Fruit fly (Drosophila melanogaster) ovary, adult (tissue): ENCODE data around the gene CG31875.
A peak's percentile ranks its signal among the peaks of the same experiment; 100 is the strongest.

Experiments
- CG17801 ChIP-seq: fragments of 200-800 bp; optimal IDR thresholded peaks from 2 replicates; lab custom pipeline; 2019; ENCODE audit warnings: missing biosample characterization, mild to moderate bottlenecking, missing genetic modification characterization, moderate library complexity; ENCODE audit not compliant: partially characterized antibody

The CG31875 gene

DNA sequence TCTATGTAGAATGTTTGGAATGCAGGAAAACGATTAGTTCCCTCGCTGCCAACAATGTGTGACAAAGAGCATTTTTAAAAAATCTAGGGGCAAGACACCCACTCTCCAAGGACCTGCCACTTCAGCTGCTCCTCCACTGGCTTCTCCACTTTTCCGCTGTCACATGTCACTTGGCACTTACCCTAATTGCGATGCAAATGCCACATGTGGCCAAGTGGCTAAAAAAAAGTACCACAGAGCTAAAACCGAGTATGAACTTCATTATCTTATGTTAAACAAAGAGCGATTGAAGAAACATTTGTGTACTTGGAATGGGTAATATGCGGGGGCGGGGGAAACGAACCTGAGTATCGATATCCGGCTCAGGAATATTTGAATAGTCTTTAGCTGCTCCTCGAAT is 13.3 kb downstream of the CG31875 start:
- TF ChIP-seq CG17801 = no peak

DNA sequence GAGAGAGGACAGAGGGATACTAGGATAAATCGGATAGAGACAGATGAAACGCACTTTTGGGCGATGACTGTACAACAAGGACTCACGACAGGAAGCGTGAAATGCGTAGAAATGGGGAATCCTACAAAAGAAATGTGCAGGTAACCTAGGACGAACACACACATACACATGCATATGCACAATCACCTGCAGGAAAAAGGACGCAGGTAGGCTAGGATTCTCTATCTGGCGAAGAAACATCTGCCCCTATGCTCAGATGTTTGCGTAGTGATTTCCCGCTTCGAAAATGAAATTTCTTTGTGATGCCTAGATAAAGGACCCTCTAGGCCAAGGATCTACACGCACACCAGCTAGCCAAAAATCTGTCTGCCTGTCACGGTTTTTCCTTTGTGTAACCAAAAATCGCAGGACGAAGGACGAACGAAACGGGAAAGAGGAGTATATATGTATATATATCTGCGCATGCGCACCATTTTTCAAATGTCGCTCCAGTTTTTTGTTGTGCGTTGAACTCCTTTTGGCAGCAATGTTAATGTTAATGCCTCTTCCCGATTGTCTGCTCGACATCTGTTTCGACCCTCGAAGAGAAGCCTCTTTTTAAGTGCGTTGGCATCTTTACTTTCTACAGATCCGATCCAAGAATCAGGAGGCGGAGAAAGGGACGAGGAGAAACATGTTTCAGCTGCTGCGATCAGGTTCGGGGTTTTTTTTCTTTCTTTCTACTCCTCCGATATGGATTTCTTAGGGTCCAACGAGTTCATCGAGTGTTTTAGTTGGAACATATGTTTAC is 14.1 kb downstream of the CG31875 start:
- TF ChIP-seq CG17801 = no peak

DNA sequence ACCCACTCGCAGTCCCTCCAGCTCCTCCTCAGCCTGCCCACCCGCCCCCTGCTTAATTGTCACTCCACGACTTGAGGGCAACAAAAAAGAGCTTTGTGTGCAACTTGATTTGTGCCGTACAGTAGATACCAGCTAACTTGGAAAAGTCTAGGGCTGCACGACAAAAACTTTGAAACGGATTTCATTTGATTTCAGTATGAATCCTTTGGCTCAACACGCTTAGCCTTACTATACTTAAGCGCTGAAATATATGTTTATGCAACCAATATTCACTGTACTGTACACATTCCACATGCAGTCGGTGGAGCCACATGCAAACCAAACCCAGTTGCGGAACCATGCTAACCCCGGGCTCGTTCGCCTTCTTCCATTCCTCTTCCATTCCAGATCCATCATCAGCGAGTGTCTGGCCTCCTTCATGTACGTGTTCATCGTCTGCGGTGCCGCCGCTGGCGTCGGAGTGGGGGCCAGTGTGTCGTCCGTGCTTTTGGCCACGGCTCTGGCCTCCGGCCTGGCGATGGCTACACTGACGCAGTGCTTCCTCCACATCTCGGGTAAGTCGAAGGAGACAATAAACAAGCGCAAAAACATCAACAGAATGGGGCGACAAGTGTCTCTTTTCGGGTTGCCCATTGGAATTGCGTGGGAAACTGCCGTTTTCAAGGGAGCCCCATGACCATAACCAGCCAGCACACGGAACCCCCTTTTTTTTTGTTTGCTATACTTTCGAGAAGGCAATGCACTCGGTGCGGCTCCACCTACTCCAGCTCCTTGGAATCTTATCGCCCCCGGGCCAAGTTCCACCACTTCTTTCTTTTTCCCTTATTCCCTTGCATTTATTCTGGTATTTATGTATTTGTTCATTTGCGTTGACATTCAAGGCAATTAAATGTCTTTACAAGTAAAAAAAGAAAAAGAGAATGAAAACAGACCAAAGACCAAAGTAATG is 15.9 kb downstream of the CG31875 start:
- TF ChIP-seq CG17801 = peak; percentile 80

DNA sequence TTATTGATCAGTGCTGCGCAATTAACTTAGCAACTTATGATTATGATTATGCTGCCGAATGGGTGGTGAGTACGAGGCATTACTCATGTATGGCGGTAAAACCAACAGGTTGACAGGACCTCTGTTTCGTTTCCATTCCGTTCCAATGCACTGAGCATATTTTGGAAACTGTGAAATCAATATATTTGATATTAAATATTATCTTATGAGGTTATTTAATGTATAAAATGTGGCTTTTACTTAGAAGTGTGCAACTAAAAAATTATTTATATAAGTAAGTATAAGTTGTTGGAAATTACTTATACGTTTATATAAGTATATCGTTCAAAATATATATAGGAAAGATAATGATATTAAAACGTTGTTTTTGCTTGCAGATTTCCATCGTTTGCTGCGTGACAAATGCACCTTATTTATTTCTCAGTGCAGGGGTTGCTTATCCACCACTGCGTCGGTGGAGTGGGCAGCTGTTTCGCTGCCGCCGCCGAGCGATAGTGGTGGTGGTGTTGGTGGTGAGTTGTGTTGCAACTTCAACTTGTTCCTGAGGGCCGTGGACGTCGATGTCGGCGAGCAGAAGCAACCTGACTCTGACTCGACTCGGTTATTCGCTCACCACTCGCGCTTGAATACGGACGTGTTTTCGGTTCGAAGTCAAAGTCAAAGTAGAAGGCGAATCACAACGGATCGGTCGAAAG is 18.3 kb downstream of the CG31875 start, which contains the start of gene bib:
Gene bib, plus strand, starts transcription at position 568 of the 695 bp plus-strand sequence.
- TF ChIP-seq CG17801 = no peak

DNA sequence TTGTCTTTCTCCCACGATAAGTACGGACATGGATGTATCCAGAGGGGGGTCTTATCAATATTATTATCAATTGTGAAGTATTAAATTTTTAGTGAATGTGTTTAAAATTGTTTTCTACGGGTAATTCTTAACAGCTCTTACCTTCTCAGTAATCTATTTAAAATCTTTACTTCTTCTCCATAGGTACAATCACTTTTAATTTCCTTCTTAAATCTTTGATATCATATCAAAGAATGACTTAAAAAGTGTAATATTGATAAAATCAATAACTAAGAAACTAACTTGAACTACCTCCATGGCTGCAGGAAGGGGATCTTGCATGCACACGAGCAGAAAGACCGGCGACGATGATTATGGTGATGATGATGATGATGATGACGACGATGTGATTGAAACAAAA is 20.0 kb downstream of the CG31875 start:
- TF ChIP-seq CG17801 = no peak

DNA sequence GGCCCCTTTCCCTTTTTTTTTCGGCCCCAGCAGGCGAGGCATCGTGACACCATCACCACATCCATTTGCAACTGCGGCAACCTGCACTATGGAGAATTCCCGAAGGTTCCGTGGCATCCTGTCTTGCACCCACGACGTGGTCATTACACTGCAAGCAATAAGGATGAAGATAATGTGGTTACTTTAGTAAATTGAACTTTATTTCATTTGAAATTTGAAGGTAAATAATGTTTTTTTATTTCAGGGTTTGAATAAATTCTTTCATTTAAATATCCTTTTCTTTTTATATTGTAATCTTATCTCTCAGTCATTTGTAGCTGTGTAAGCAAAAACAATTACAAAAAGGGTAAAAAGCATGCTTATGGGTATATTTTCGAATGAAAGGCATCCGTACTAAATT is 20.7 kb downstream of the CG31875 start:
- no peak for TF ChIP-seq CG17801

DNA sequence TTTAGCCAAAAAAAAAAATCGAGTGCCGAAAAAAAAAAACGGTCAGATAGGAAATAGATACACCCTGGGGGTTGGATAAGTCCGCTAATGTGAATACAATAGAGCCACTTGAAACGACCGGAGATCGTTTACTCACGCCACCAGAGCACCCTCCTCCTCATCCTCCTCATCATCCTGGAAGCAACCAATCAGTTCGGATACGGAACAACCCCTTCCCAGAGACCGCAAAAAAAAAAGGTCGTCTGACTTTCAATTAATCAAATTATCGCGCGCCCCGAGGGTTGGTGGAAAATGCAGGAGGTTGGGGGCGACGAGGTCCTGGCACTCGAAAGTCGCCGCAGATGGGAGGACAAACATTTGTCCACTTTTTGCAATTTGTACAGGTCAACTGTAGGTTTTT is 29.9 kb downstream of the CG31875 start:
- TF ChIP-seq CG17801 = no peak

DNA sequence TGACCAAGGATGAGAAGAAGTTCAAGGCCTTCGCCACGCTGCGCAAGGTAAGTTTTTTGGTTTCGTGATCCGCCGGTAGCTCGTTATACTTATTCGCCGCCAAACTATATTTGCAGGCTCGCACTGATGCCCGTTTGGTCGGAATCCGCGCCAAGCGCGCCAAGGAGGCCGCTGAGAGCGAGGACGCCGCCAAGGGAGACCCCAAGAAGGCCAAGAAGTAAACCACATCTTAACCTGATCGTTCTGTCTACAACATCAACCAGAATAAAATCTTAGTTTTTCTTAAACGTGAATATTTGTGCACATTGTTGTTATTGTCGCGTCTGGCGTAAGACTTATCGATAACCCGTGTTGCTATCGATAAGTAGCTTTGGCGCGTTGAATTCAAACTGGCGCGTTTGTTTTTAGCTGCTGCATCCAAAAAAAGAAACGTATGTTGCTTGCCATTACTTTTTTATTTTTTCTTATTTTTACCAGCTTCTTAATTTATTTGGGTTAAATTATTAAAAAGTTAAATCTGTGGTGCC is 34.3 kb downstream of the CG31875 start:
- no peak for TF ChIP-seq CG17801

DNA sequence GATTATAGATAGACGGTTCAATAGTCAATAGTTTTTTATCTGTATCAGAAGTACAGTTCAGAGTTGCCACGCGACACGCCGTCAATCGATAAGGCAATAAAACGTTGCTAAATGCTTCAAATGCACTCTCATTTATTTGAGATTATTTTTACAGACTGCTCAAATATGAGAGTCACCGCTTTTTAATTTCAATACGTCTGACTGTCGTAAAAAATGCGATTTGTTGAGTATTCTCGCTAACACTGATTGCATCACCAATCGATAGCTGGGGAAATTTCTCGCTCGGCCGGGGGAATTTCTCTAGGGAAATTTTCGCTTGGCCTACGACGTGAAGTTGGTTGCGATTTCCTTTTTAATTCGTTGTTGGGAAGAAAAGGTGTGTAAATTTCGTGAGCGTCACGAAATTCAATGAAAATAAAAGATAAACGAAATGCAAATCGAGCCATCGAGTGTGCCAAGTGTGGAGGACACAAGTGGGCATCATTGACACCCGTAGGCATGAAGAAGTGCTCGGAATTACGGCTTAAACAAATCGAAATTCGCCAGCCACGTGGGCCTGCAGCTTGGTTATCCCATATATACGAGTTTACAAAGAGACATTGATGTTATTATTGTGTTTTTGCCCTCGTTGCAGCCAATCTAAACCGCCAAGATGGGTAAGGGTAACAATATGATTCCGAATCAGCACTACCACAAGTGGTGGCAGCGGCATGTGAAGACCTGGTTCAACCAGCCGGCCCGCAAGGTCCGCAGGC is 35.4 kb downstream of the CG31875 start, which contains the start of the genes Dref and RpL13:
Gene Dref, minus strand, starts transcription at position 247 of the 755 bp plus-strand sequence.
Gene RpL13, plus strand, starts transcription at position 331 of the 755 bp plus-strand sequence.
- TF ChIP-seq CG17801 = peak; percentile 93

DNA sequence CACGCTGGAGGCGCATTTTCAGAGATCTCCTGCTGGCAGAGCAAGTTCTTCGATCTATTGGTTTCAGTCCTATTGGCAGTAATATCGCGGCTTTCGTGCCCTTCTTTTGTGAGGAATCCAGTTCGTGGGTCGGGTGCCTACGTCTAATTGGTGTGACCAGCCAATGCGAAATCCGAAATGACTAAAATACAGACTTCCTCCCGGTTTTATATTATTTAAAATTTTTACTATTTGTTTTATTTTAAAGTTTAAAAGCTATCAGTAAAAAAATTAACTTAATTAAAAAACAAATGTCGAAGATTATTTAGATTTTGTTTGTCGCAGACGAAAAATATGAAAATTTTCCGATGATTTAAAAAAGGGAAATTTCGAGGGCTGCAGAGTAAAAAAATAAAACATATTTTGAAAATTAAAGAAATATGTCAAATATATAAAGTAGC is 38.9 kb downstream of the CG31875 start, which contains the start of gene CG5850:
Gene CG5850, minus strand, starts transcription at position 347 of the 440 bp plus-strand sequence.
- TF ChIP-seq CG17801 = peak; percentile 18

DNA sequence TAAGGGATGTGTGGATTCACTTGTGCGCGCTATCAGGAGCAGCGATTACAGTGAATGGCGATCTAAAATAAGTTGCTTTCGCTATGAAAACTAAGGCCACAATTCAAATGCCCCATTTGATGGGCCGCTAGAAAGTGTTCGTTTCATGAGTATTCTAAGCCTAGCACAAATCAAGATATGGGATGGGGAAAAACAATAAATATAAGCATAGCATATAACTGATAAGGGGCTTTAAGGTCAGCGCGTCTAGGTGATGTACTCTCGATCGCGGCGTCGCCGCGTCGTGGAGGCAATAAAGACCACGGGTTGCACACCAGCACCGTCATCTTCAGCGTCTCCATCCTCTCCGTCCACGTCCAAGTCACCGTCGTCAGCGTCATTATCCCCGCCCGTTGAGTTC is 41.8 kb downstream of the CG31875 start:
- TF ChIP-seq CG17801 = no peak

DNA sequence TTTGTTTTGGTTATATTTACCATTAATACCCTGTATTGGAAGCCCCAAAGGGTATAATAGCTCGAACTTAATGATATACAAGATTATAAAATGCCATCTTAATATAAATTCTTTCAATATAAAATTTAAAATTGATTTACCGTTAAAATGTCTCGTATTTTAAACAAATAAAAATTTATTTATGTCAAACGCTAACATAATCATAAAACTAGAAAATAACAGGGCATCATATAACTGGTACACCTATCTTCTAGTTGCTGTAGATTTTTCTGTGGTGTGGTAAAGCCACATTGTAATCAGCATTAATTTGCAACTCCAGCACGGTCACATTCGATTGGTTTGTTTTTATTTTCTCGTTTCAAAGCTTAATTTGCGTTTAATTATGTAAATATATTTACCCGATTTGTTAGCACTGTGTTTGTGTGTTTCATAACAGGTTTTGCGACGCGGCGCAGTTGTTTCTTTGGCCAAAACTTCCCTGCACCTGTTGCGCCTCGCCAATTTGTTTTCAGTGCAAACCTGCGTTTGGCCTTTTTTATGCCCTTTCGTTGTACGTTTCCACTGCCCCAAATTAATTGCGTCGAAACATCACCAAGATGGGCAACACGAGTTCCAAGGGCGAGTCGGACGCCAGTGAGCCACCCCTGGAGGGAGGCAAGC is 45.4 kb downstream of the CG31875 start, which contains the start of the genes CG4658 and CG5846:
Gene CG4658, plus strand, starts transcription at position 140 of the 660 bp plus-strand sequence.
Gene CG5846, minus strand, starts transcription at position 245 of the 660 bp plus-strand sequence.
- peak; percentile 96 for TF ChIP-seq CG17801

DNA sequence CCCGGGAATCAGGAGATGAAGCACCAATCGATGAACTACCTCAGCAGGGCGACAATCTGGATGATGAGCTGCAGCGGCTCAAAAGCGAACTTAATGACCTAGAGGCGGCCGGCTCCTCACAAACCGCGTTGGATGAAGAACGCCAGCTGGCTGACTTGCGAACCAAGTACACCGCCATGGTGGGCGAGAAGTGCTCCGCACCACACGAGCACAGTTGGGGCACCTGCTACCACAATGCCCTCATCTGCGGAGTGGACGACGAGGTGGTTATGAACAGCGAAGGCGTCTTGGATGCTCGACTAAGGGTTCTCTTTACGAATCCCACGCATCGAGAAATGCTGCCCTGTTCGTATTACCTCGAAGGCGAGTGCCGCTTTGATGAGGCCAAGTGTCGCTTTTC is 47.8 kb downstream of the CG31875 start:
- no peak for TF ChIP-seq CG17801

DNA sequence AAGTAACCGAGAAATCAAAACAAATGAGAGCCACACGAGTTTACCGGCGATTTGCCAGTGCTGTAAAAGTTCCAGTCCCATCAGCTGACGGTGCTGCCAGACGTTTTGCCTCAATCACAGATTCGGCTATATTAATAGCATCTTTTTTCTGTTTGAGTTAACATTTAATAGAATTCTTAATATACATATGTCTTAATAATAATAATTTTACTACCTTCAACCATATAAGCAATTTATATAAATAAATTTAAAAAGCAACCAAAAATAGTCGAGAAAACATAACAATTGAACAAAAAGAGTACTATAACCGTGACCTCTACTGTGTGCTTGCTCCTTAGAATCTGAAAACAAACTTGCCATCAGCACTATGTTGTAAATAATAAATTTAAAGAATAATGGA is 48.4 kb downstream of the CG31875 start, which contains the start of the genes CG13126 and CG4709:
Gene CG13126, minus strand, starts transcription at position 63 of the 400 bp plus-strand sequence.
Gene CG4709, plus strand, starts transcription at position 207 of the 400 bp plus-strand sequence.
- peak; percentile 94 for TF ChIP-seq CG17801
